Fruit fly (Drosophila melanogaster): ENCODE results near the gene wa-cup.
A peak's percentile ranks its signal among the peaks of the same experiment; 100 is the strongest.

wa-cup gene

DNA sequence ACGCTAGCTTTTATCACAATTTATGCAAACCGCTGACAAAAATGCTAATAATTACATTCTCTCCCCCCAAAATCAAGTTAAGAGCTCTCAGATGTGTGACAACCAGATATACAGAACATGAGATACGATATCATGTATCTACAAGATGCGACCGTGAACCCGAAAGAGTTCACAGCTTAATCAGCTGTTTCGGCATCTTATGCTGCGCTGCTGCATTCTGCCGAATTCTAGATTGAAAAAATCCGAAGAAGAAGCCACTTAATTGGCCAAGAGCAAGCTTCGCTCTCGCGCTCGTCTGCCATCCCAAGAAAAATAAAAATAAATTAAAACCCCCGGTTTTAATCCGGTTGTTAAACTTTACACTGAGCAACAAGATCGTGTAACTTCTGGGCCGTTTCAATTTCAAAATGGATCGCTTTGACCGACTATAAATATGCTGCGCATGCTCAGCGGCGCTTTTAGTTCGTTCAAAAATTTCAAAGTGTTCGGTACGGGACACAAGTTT is 18.8 kb downstream of the wa-cup start, which contains the start of gene CG14598:
Gene CG14598 (plus strand): TSS at position 455 of the 505 bp plus-strand sequence.
- TF ChIP-seq Rel (GFP tag; optimal IDR thresholded peaks at IDR 0.05) (no peak), Rel (tag; optimal IDR thresholded peaks at IDR 0.05) (peak; percentile 26), Sp1 (GFP tag; optimal IDR thresholded peaks at IDR 0.05) (no peak), brk (GFP tag; optimal IDR thresholded peaks at IDR 0.05) (no peak), CG32264 (GFP tag; optimal IDR thresholded peaks at IDR 0.05) (no peak), psq (GFP tag; optimal IDR thresholded peaks at IDR 0.05) (no peak)

DNA sequence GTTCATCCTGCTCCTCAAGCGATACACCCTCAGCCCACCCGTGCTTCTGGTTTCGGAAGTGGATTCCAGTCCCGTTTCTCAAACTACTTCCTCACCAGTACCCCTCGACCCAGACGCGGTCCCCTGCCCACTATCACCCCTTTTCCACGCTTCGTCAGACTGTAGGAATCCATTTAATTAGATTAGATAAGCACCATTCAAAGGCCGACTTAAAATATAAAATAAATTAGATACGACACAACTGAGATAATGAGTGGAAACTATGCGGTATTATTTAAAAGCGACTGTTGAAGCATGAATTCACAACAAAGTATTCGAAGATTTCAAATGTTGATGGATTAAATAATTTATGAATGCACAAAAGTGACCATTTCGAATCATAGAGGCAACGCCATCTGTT is 20.8 kb downstream of the wa-cup start:
- TF ChIP-seq Hr83 (GFP tag; optimal IDR thresholded peaks at IDR 0.05; ENCODE audit: poor library complexity, severe bottlenecking): no peak
- no peak for TF ChIP-seq OdsH (GFP tag; optimal IDR thresholded peaks at IDR 0.05)
- no peak for TF ChIP-seq woc (GFP tag; optimal IDR thresholded peaks at IDR 0.05)
- TF ChIP-seq br (GFP tag; optimal IDR thresholded peaks at IDR 0.05): no peak
- no peak for TF ChIP-seq CG9705 (GFP tag; optimal IDR thresholded peaks at IDR 0.05)
- TF ChIP-seq Rel (GFP tag; optimal IDR thresholded peaks at IDR 0.05): no peak
- TF ChIP-seq Rel (tag; optimal IDR thresholded peaks at IDR 0.05): no peak

DNA sequence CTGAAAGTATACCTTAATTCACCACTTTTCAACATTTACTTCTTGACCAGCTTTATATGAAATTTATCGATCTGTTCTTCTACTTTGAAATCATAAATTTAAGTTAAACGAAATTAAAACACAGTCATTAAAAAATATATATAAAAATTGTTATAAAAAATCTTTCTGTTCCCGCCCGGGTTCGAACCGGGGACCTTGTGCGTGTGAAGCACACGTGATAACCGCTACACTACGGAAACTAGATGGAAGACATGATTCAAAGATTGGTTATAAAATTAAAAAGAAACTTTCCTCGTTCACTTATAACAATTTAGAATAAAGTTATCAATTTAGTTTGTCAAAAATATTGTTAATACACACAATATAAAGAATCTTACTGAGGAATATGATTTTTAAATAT is 51.3 kb downstream of the wa-cup start:
- TF ChIP-seq CrebA (GFP tag; optimal IDR thresholded peaks at IDR 0.05; ENCODE audit: borderline replicate concordance) (peak; percentile 30), Myc (optimal IDR thresholded peaks at IDR 0.05) (peak; percentile 8), usp (GFP tag; optimal IDR thresholded peaks at IDR 0.05) (no peak), tai (GFP tag; optimal IDR thresholded peaks at IDR 0.05) (no peak), psq (GFP tag; optimal IDR thresholded peaks at IDR 0.05) (no peak), Rel (GFP tag; optimal IDR thresholded peaks at IDR 0.05) (no peak), Rel (tag; optimal IDR thresholded peaks at IDR 0.05) (peak; percentile 82)
